Fruit fly (Drosophila melanogaster) Kc167 (cell line): ENCODE data around the gene Diap1.
A peak's percentile ranks its signal among the peaks of the same experiment; 100 is the strongest.

Source experiments
- Myc ChIP-seq: fragments of >200 bp; optimal IDR thresholded peaks from 2 replicates; lab custom pipeline; 2017; ENCODE audit warnings: missing external identifiers
- Sin3A ChIP-seq: fragments of >200 bp; optimal IDR thresholded peaks from 2 replicates; lab custom pipeline; 2018; ENCODE audit warnings: missing external identifiers
- h ChIP-seq: fragments of >200 bp; optimal IDR thresholded peaks from 3 replicates; lab custom pipeline; 2018; ENCODE audit warnings: missing external identifiers
- insv ChIP-seq: fragments of >200 bp; optimal IDR thresholded peaks from 3 replicates; lab custom pipeline; 2018; ENCODE audit warnings: missing external identifiers
- psq ChIP-seq: fragments of >200 bp; optimal IDR thresholded peaks from 2 replicates; lab custom pipeline; 2017; ENCODE audit warnings: missing external identifiers
- ttk ChIP-seq: sonication (Bioruptor generic); optimal IDR thresholded peaks from 2 replicates; lab custom pipeline; 2017; ENCODE audit warnings: missing external identifiers

Gene Diap1

DNA sequence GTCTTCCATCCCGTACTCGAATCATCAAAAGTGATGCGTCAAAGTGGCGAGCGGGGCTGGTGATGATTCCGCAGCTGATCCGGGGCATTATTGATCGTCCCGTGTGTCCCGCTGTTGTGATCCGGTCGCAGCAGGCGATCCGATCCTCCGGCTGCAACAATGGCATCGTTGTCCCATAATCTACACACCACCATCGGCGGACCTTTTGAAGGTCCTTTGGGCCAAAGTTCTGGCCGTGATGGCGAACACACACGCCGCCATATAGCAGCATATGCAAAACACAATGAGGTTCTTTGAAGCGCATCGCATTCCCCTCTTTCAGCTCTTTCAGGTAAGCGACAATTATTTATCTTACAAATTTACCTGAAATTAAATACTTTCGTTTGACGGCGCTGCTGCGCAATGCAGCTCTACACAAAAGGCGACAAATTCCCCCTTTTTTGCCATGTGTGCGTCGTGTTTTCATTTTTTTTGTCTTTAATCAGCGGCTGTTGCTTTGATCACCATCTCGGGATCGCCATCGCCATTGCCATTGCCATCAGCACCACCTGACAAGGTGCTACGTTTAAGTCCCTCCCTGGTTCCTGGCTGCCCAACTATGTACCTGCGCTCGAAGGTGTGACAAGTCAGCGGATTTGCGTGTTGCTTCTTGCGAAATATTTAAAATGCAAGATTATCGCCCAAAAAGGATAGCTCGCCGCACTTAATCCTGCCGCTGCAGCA, 33.1 kb downstream of the Diap1 start:
- TF ChIP-seq insv (no peak), Sin3A (lab: Kevin White, UChicago) (no peak), psq (no peak), h (lab: Kevin White, UChicago) (no peak), ttk (lab: Kevin White, UChicago) (no peak)

DNA sequence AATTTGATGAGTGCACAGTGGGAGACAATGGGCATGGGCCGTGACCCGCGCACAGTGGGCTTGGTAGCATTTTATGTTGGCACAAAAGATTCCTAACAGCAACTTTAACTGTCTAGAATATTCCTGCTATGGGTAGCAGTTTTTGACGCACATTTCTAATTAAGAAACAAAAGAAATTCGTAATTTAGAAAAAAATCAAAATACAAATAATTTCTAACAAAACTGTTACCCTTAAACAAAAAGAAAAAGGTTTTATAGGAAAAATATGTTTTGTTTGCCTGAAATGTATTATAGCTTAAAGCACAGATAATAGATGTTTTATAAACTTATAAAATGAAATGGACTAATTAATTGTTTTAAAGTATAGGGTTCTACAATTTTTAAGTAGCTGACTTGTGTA, 33.9 kb downstream of the Diap1 start:
- TF ChIP-seq psq: no peak
- no peak for TF ChIP-seq h (lab: Kevin White, UChicago)
- no peak for TF ChIP-seq Myc (lab: Kevin White, UChicago)
- TF ChIP-seq ttk (lab: Kevin White, UChicago): no peak
- no peak for TF ChIP-seq insv
- no peak for TF ChIP-seq Sin3A (lab: Kevin White, UChicago)

DNA sequence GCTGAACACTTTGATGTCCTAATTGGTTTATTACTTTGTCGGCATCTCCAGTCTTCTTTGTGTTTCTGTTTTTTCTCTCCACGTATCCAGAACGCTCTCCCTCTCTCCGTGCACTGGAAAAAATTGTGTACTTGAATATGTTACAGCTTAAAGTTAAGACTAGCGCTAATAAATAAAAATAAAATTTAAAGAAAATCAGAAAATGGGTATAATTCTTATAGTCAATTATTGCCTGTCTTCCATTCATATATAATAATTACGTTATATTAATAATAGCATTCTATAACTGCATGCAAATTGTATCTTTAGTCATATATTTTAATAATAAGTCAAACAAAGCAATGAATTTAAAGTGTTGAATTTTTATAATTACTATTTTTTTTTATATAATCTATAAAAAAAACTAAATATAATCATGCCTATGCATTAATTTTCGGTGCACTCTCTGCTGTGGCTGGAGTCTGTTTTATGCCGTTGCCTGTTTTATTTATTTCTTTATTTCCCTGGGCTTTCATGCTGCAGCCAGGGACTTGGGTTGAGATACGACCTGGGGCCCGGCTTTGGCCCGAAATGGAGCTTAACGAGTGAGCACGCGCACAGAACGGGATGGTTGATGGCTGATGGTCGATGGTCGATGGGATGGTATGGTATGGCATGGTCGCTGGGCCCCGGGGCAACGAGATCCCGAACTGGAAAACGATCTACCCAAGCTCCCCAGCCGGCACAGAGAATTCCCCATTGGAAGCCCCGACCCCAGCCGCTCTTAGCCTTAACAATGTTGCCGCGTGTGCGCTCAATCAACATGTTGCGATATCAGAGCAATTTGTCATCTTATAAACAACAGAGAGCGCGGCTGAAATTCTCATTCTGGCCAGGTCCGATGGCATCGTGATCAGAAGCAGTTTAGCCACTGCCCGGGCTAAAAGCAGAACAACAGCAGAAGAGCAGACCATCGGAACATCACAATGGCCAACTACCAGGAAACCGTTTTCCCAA, 34.8 kb downstream of the Diap1 start:
- no peak for TF ChIP-seq insv
- no peak for TF ChIP-seq Myc (lab: Kevin White, UChicago)

DNA sequence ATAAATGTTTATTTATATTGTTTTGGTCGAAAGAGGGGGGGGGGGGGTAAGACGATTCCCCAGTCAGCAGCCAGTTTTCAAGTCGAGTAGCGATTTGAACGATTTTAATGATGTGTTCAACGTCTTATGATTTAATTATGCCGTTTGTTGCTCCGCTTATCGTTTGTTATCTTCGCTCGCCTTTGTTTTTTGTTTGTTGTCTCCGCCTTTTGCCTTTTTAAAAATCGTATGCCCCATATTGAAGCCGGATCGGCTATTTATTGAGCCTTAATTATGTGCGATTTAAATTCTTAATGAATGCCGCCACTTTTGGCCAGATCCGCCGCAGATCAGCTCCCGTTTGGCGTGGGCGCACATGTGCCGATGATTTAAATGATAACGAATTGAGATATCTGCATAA, 36.3 kb downstream of the Diap1 start:
- no peak for TF ChIP-seq insv
- no peak for TF ChIP-seq Myc (lab: Kevin White, UChicago)
- TF ChIP-seq Sin3A (lab: Kevin White, UChicago): no peak
- no peak for TF ChIP-seq psq
- no peak for TF ChIP-seq ttk (lab: Kevin White, UChicago)
- TF ChIP-seq h (lab: Kevin White, UChicago): no peak

DNA sequence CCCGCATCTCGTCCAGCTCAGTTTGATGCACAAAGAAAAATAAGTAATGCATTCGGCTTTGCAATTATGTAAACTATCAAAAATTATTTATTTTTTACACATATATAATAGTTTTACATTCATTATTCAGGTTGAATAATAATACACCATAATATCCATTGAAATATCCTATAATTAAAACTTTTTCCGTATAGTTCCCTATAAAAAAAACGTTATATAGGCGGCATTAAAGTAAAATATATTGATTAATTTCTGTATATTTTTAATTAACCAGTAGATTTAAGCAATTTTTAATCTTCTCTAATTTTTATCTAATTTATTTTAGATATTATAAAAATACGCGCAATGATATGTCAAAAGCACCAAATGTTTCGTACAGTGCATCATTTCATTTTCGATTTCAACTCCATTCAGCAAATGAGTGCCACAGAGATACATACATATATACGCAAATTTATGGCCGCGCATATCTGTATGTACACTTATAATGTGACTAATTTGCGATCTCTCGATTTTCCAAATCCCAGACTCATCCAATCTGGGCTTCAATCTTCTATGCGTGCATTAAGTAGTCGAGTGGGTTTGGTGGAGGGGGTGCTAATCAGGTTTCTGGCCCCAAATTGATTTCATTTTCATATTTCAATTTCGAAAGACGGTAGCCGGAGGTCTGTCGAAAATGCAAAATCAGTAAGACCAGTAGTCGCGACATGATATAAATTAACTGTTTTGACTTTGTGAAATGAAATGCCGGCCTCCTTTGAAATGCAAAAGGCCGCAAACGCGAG, 37.4 kb downstream of the Diap1 start:
- TF ChIP-seq psq (no peak), Myc (lab: Kevin White, UChicago) (no peak), Sin3A (lab: Kevin White, UChicago) (no peak), h (lab: Kevin White, UChicago) (no peak), ttk (lab: Kevin White, UChicago) (no peak), insv (no peak)

DNA sequence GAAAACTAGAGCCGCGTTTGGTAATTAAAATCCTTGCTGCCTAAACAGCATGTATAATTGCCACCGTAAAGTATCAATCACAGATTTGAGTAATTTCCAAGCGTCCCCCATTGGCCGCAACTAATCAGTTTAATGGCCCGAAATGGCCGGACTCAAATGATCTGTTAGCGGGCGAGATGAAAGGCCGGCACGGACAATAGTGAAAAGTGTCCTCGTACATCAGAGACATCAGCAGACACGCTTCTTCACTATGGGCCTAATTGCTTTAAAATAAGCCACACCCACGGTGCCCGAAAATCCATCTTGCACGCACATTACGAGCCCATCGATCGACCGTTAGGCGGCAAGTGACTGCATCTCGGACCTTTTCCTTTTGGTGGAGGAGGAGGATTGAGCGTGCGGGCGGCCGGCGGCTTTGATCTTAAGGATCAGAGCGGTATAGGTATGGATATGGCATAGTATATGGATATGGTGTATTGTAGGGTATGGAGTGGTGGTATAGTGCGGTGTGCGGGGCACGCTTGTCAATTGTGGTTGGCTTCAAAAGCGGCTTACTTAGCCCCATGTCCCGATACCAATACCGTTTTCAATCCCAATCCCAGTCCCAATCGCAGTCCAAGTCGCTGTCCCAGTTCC, 38.4 kb downstream of the Diap1 start:
- TF ChIP-seq Myc (lab: Kevin White, UChicago): no peak
- no peak for TF ChIP-seq psq
- TF ChIP-seq insv: no peak

DNA sequence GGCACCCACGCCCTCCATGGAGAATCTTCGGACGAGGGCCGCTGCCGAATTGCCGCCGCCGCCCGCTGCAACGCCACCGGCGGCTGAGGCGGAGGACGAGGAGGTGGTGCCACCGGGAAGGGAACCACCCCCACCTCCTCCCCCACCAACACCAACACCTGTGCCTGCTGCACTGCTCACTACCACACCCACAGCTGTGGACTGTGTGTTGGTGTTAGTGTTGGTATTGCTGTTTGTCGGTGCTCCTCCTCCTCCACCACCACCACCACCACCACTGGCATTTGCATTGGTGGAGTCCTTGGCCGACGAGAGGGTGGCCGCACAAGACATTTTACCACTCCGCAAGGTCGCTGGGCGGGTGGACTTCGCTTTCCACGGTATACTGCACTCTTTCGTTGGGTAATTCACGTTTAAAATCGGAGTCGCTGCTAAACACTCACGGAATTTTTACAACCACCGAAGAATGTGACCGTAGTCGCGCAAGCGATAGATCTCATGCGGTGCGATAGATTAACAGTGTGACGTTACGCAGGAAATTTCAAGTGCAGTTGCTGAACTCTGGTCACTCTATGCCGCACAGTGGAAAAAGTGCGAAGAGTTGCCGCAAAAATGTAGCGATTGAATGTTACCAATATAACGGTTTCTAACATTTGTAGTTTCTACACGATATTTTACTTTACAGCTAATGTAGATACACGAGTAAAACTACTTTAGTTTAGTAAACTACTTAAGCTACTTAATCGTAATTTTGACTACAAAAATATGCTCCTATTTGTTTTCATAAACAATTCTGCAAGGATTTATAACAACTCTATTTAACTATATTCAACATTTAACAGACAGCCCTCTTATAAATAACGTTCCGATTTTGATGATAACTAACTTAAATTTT, 39.3 kb downstream of the Diap1 start, which contains the start of gene mib1:
mib1 (minus strand) TSS at position 494 of the 892 bp plus-strand sequence.
- TF ChIP-seq psq (no peak), Myc (lab: Kevin White, UChicago) (no peak)

DNA sequence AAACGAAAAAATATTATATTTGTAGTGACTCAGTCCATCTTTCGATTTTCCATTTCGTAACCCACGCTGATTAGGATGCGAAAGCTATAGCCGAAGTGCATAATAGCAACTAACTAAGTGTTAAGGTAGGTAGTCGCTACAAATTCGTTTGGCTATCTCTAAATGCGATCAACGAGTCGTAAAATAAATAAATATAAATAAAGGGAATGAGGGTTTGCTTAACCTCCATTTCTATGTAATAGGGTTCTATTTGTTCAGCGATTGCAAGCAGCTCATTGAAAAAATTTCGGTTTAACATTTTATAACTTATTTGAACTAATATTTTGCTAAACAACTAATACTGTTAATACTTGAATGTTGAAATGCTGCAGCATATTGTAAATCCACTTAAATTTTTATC, 40.7 kb downstream of the Diap1 start:
- TF ChIP-seq ttk (lab: Kevin White, UChicago) (no peak), Myc (lab: Kevin White, UChicago) (no peak), insv (no peak), psq (no peak), h (lab: Kevin White, UChicago) (no peak), Sin3A (lab: Kevin White, UChicago) (no peak)

DNA sequence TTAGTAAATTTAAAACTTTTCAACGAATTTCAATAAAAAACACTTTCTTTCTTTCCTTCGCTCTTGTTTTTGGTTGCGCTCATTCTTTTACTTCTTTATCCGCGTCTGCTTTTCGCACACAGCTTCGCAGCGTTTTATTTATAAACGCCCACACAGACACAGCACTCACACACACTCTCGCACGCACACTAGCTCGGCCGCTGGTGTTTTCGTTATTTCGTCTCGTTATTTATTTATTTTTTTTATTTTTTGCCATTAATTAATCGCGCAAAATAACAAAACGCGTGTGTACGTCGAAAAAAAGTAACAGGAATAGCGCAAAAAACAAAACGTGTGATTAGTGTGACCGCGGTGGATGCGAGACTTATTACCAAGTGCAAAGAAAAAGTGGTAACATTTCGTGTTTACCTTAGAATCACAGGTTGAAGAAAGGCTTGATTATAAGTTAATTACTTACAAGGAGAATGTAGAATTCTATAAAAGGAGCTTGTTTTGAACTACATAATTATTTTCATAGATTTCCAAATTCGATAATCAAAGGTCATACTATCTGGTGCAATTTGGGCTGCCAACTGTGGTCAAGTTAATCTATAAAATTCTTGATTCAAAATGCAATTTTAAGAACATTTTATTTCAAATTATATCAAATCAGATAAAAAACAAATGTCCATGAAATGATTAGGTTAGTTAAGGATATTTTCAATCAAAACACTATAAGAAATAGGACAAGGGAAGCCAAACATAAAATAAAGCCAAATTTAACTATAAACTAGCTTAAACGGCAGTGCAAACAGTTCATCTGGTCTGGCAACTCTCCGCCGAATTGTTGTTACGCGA, 46.2 kb downstream of the Diap1 start, which contains the start of the genes hzg and mRpS31:
hzg (minus strand) TSS at position 336 of the 837 bp plus-strand sequence.
mRpS31 (plus strand) TSS at position 793 of the 837 bp plus-strand sequence.
- TF ChIP-seq insv (no peak), psq (peak; percentile 14), Sin3A (lab: Kevin White, UChicago) (no peak), Myc (lab: Kevin White, UChicago) (no peak), ttk (lab: Kevin White, UChicago) (no peak), h (lab: Kevin White, UChicago) (no peak)

DNA sequence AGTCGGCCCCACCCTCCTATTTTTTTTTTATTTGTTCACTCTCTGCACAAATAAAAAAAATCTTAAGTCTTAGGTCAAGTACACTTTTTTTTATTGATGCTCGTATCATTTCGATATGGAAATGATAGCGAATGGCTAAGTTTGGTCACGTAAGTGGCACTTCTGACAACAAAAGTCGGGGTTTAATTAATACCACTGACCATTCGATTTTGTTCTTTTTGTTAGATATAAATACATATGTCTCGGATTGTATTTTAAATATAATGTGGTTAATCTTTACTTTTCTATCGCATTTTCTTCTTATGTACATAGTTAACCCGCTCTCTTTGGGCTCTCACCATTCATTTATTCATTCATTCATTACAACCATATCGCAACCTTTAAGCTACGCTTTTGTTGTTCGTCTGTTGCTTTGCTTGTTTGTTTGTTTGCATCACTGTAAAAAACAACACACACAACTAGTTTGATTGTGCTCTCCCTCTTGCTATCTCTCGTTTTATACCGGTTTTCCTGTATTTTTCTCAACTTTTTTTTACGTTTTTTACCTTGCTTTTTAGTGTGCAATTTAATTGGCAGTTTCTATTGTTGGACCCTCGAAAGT, 48.6 kb downstream of the Diap1 start:
- TF ChIP-seq Sin3A (lab: Kevin White, UChicago) (no peak), psq (no peak), h (lab: Kevin White, UChicago) (no peak), Myc (lab: Kevin White, UChicago) (no peak), ttk (lab: Kevin White, UChicago) (no peak), insv (no peak)
